Fruit fly (Drosophila melanogaster) whole organism, embryonic: ENCODE results near the gene Mgat4b.

Experiments
- CG10565 ChIP-seq: fragments of 200-800 bp; sonication (Bioruptor generic); optimal IDR thresholded peaks from 3 replicates; lab custom pipeline; 2016; ENCODE audit warnings: missing biosample characterization, mild to moderate bottlenecking, missing genetic modification characterization
- CG10959 ChIP-seq: fragments of 200-800 bp; sonication (Bioruptor generic); IDR thresholded peaks from 2 replicates; pipeline ENCODE4 v1.3.6; 2022; ENCODE audit warnings: missing biosample characterization, missing genetic modification characterization
- CG11085 ChIP-seq: fragments of 200-800 bp; sonication (Bioruptor generic); IDR thresholded peaks from 2 replicates; pipeline ENCODE4 v1.3.6; 2022; ENCODE audit warnings: missing biosample characterization, missing genetic modification characterization
- CG12299 ChIP-seq: fragments of 200-800 bp; sonication (Bioruptor generic); optimal IDR thresholded peaks from 2 replicates; lab custom pipeline; 2018; ENCODE audit warnings: missing biosample characterization, mild to moderate bottlenecking, missing genetic modification characterization
- CG12659 ChIP-seq: fragments of 200-800 bp; sonication (Bioruptor generic); optimal IDR thresholded peaks from 3 replicates; lab custom pipeline; 2017; ENCODE audit warnings: mild to moderate bottlenecking, missing biosample characterization, missing genetic modification reagents, missing genetic modification characterization
- CG14014 ChIP-seq: fragments of 200-800 bp; sonication (Bioruptor generic); IDR thresholded peaks from 2 replicates; pipeline ENCODE4 v1.3.6; 2022; ENCODE audit warnings: missing biosample characterization, missing genetic modification characterization
- CG14710 ChIP-seq: fragments of 200-800 bp; sonication (Bioruptor generic); optimal IDR thresholded peaks from 3 replicates; lab custom pipeline; 2019; ENCODE audit warnings: missing biosample characterization, mild to moderate bottlenecking, missing genetic modification characterization, moderate library complexity
- CG15696 ChIP-seq: fragments of 200-800 bp; sonication (Bioruptor generic); optimal IDR thresholded peaks from 2 replicates; lab custom pipeline; 2019; ENCODE audit warnings: missing biosample characterization, mild to moderate bottlenecking, missing genetic modification characterization, moderate library complexity
- CG17359 ChIP-seq: fragments of 200-800 bp; sonication (Bioruptor generic); optimal IDR thresholded peaks from 3 replicates; lab custom pipeline; 2018; ENCODE audit warnings: missing biosample characterization, mild to moderate bottlenecking, missing genetic modification characterization, moderate library complexity
- CG17385 ChIP-seq: fragments of 200-800 bp; sonication (Bioruptor generic); optimal IDR thresholded peaks from 3 replicates; lab custom pipeline; 2018; ENCODE audit warnings: missing biosample characterization, mild to moderate bottlenecking, missing genetic modification characterization
- CG18599 ChIP-seq: fragments of 200-800 bp; sonication (Bioruptor generic); optimal IDR thresholded peaks from 3 replicates; lab custom pipeline; 2017; ENCODE audit warnings: missing biosample characterization, missing genetic modification characterization, mild to moderate bottlenecking, moderate library complexity, missing genetic modification reagents
- CG2116 ChIP-seq: fragments of 200-800 bp; sonication (Bioruptor generic); optimal IDR thresholded peaks from 3 replicates; lab custom pipeline; 2018; ENCODE audit warnings: missing biosample characterization, mild to moderate bottlenecking, missing genetic modification characterization
- CG30020 ChIP-seq: fragments of 200-800 bp; optimal IDR thresholded peaks from 2 replicates; lab custom pipeline; 2019; ENCODE audit warnings: missing biosample characterization, mild to moderate bottlenecking, missing genetic modification characterization, moderate library complexity
- CG6654 ChIP-seq: fragments of 200-800 bp; sonication (Bioruptor generic); optimal IDR thresholded peaks from 2 replicates; lab custom pipeline; 2017; ENCODE audit warnings: missing biosample characterization, mild to moderate bottlenecking, missing genetic modification characterization
- CG6813 ChIP-seq: fragments of 200-800 bp; sonication (Bioruptor generic); optimal IDR thresholded peaks from 2 replicates; lab custom pipeline; 2017; ENCODE audit warnings: missing biosample characterization, missing genetic modification characterization, mild to moderate bottlenecking, moderate library complexity, missing genetic modification reagents
- CG8290 ChIP-seq, 3 experiments: fragments of 200-800 bp; sonication (Bioruptor generic); optimal IDR thresholded peaks; 2 replicates each; lab custom pipeline; 2016 to 2019; ENCODE audit warnings: missing biosample characterization in 3 of 3, missing genetic modification characterization in 3 of 3, mild to moderate bottlenecking in 2 of 3, moderate library complexity in 1 of 3
- CTCF ChIP-seq: fragments of 200-800 bp; sonication (Bioruptor generic); optimal IDR thresholded peaks from 2 replicates; lab custom pipeline; 2017; ENCODE audit warnings: missing biosample characterization, mild to moderate bottlenecking, missing genetic modification characterization, moderate library complexity
- D19B ChIP-seq: fragments of 200-800 bp; sonication (Bioruptor generic); optimal IDR thresholded peaks from 2 replicates; lab custom pipeline; 2017; ENCODE audit warnings: missing biosample characterization, mild to moderate bottlenecking, missing genetic modification characterization
- Kr ChIP-seq: fragments of 200-800 bp; sonication (Bioruptor generic); optimal IDR thresholded peaks from 2 replicates; lab custom pipeline; 2017; ENCODE audit warnings: missing biosample characterization, mild to moderate bottlenecking, missing genetic modification characterization
- MESR4 ChIP-seq: fragments of 200-800 bp; sonication (Bioruptor generic); optimal IDR thresholded peaks from 2 replicates; lab custom pipeline; 2018; ENCODE audit warnings: missing biosample characterization, mild to moderate bottlenecking, missing genetic modification characterization, moderate library complexity
- Mes4 ChIP-seq: fragments of 200-800 bp; sonication (Bioruptor generic); optimal IDR thresholded peaks from 2 replicates; lab custom pipeline; 2016; ENCODE audit warnings: missing biosample characterization, missing genetic modification characterization
- Nf-YB ChIP-seq: fragments of 200-800 bp; sonication (Bioruptor generic); optimal IDR thresholded peaks from 3 replicates; lab custom pipeline; 2019; ENCODE audit warnings: missing biosample characterization, mild to moderate bottlenecking, missing genetic modification characterization, moderate library complexity
- Opbp ChIP-seq: fragments of 200-800 bp; sonication (Bioruptor generic); IDR thresholded peaks from 3 replicates; pipeline ENCODE4 v1.3.6; 2022; ENCODE audit warnings: missing biosample characterization, missing genetic modification characterization; ENCODE audit not compliant: partially characterized antibody
- Rfx ChIP-seq: fragments of 200-800 bp; sonication (Bioruptor generic); IDR thresholded peaks from 2 replicates; pipeline ENCODE4 v1.3.6; 2022; ENCODE audit warnings: missing biosample characterization, missing genetic modification characterization
- Sry-β ChIP-seq: fragments of 200-800 bp; sonication (Bioruptor generic); optimal IDR thresholded peaks from 2 replicates; lab custom pipeline; 2018; ENCODE audit warnings: missing biosample characterization, mild to moderate bottlenecking, missing genetic modification characterization, moderate library complexity
- ap ChIP-seq: fragments of 200-800 bp; sonication (Bioruptor generic); IDR thresholded peaks from 2 replicates; pipeline ENCODE4 v1.3.6; 2022; ENCODE audit warnings: missing biosample characterization, missing genetic modification characterization
- bigmax ChIP-seq: fragments of 200-800 bp; sonication (Bioruptor generic); optimal IDR thresholded peaks from 2 replicates; lab custom pipeline; 2018; ENCODE audit warnings: missing biosample characterization, mild to moderate bottlenecking, missing genetic modification characterization
- bowl ChIP-seq: fragments of 200-800 bp; sonication (Bioruptor generic); IDR thresholded peaks from 2 replicates; pipeline ENCODE4 v1.3.6; 2022; ENCODE audit warnings: missing biosample characterization, missing genetic modification characterization
- danr ChIP-seq: fragments of 200-800 bp; sonication (Bioruptor generic); IDR thresholded peaks from 2 replicates; pipeline ENCODE4 v1.3.6; 2022; ENCODE audit warnings: missing biosample characterization, missing genetic modification characterization
- dm ChIP-seq: fragments of 200-800 bp; sonication (Bioruptor generic); optimal IDR thresholded peaks from 3 replicates; lab custom pipeline; 2016; ENCODE audit warnings: missing biosample characterization, missing genetic modification characterization
- fru ChIP-seq: fragments of >200 bp; optimal IDR thresholded peaks from 2 replicates; lab custom pipeline; 2017
- gcm ChIP-seq: fragments of 200-800 bp; sonication (Bioruptor generic); optimal IDR thresholded peaks from 2 replicates; lab custom pipeline; 2019; ENCODE audit warnings: missing biosample characterization, mild to moderate bottlenecking, missing genetic modification characterization, moderate library complexity
- hb ChIP-seq: fragments of 200-800 bp; sonication (Bioruptor generic); IDR thresholded peaks from 3 replicates; pipeline ENCODE4 v1.3.6; 2022; ENCODE audit warnings: missing biosample characterization, missing genetic modification characterization; ENCODE audit not compliant: partially characterized antibody
- kay ChIP-seq: fragments of 200-800 bp; sonication (Bioruptor generic); optimal IDR thresholded peaks from 2 replicates; lab custom pipeline; 2016; ENCODE audit warnings: missing biosample characterization, missing genetic modification characterization
- mirr ChIP-seq: fragments of 200-800 bp; sonication (Bioruptor generic); optimal IDR thresholded peaks from 3 replicates; lab custom pipeline; 2018; ENCODE audit warnings: missing biosample characterization, mild to moderate bottlenecking, missing genetic modification characterization
- nerfin-2 ChIP-seq: fragments of 200-800 bp; sonication (Bioruptor generic); IDR thresholded peaks from 2 replicates; pipeline ENCODE4 v1.3.6; 2022; ENCODE audit warnings: missing biosample characterization, missing genetic modification characterization; ENCODE audit not compliant: partially characterized antibody
- nmo ChIP-seq: fragments of 200-800 bp; sonication (Bioruptor generic); optimal IDR thresholded peaks from 2 replicates; lab custom pipeline; 2018; ENCODE audit warnings: missing biosample characterization, mild to moderate bottlenecking, missing genetic modification characterization, moderate library complexity
- pum ChIP-seq: fragments of 200-800 bp; sonication (Bioruptor generic); optimal IDR thresholded peaks from 2 replicates; lab custom pipeline; 2016; ENCODE audit warnings: missing biosample characterization, missing genetic modification characterization
- repo ChIP-seq: fragments of 200-800 bp; sonication (Bioruptor generic); optimal IDR thresholded peaks from 2 replicates; lab custom pipeline; 2016; ENCODE audit warnings: missing biosample characterization, missing genetic modification characterization
- row ChIP-seq: fragments of 200-800 bp; sonication (Bioruptor generic); IDR thresholded peaks from 3 replicates; pipeline ENCODE4 v1.3.6; 2022; ENCODE audit warnings: missing biosample characterization, missing genetic modification characterization
- sc ChIP-seq, 3 experiments: fragments of >200 bp in 2 of 3; fragments of 200-800 bp in 1 of 3; sonication (Bioruptor generic) in 1 of 3; optimal IDR thresholded peaks; 2 replicates in 2 of 3; 3 replicates in 1 of 3; lab custom pipeline; 2017; ENCODE audit warnings: mild to moderate bottlenecking in 1 of 3, missing biosample characterization in 1 of 3, missing genetic modification characterization in 1 of 3, missing genetic modification reagents in 1 of 3
- slp2 ChIP-seq: fragments of 200-800 bp; sonication (Bioruptor generic); optimal IDR thresholded peaks from 2 replicates; lab custom pipeline; 2016; ENCODE audit warnings: missing biosample characterization, missing genetic modification characterization
- stwl ChIP-seq: fragments of 200-800 bp; sonication (Bioruptor generic); optimal IDR thresholded peaks from 3 replicates; lab custom pipeline; 2018; ENCODE audit warnings: missing biosample characterization, mild to moderate bottlenecking, missing genetic modification characterization, moderate library complexity
- tio ChIP-seq: fragments of 200-800 bp; sonication (Bioruptor generic); optimal IDR thresholded peaks from 2 replicates; lab custom pipeline; 2017; ENCODE audit warnings: missing biosample characterization, missing genetic modification characterization, inconsistent platforms
- tll ChIP-seq, 2 experiments: fragments of 200-800 bp in 1 of 2; fragments of >200 bp in 1 of 2; sonication (Bioruptor generic) in 1 of 2; optimal IDR thresholded peaks; 2 replicates each; lab custom pipeline; 2017 to 2019; ENCODE audit warnings: missing biosample characterization in 2 of 2, missing genetic modification characterization in 2 of 2, mild to moderate bottlenecking in 1 of 2, moderate library complexity in 1 of 2
- trh ChIP-seq: fragments of 200-800 bp; sonication (Bioruptor generic); optimal IDR thresholded peaks from 2 replicates; lab custom pipeline; 2016; ENCODE audit warnings: missing biosample characterization, missing genetic modification characterization
- twi ChIP-seq: fragments of 200-800 bp; optimal IDR thresholded peaks from 2 replicates; lab custom pipeline; 2019; ENCODE audit warnings: missing biosample characterization, mild to moderate bottlenecking, missing genetic modification characterization, moderate library complexity
- vfl ChIP-seq: fragments of 200-800 bp; sonication (Bioruptor generic); optimal IDR thresholded peaks from 2 replicates; lab custom pipeline; 2016; ENCODE audit warnings: missing biosample characterization, missing genetic modification characterization

Gene Mgat4b

DNA sequence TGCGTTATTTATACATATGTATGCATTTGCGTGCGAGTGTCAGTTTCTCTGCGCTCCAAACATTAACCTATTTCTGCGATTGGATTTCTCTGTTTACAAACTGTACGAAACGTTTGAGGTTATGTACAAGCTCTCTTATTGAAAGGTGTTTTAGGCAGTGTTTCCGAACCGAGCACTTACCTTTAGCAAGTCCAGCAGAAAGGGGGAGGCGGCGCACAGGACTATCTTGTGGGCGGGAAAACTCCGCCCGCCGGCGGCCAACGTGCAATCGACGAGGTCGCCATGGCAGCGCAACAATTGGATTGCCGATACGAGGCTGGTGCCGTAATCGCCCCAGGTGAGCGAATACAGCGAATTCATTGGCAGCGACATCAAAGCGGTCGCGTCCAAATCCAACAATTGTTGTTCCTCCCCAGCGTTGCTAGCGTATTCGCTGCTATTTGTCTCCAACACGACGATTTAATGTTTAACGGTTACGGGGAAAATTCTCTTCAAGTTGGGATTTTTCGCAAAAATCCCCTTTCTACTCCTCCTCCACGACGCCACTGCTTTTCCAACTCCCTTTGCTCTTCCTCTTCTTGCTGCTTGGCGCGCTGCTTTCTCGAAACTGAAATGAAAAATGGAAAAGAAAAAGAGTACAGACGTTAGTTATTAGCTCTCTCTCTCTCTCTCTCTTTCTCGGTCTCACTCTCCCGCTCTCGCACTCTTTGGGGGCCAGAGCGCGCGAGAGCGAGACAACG, 12.2 kb downstream of the Mgat4b start (continued):
- peak; percentile 69 for TF ChIP-seq kay
- TF ChIP-seq gcm (GFP tag; lab: Kevin White, UChicago), result peak; percentile 51
- TF ChIP-seq twi (tag; lab: Kevin White, UChicago), result peak; percentile 49
- peak; percentile 71 for TF ChIP-seq mirr
- no peak for TF ChIP-seq tll (GFP tag; optimal IDR thresholded peaks at IDR 0.05; lab: Kevin White, UChicago)
- peak; percentile 67 for TF ChIP-seq trh (GFP tag; lab: Kevin White, UChicago)
- no peak for TF ChIP-seq sc (optimal IDR thresholded peaks at IDR 0.05; lab: Kevin White, UChicago)
- peak; percentile 50 for TF ChIP-seq sc (GFP tag; optimal IDR thresholded peaks at IDR 0.05; lab: Kevin White, UChicago)
- TF ChIP-seq dm, result peak; percentile 76
- TF ChIP-seq bowl (GFP tag; lab: Robert Waterston, UW), result peak; percentile 57
- peak; percentile 97 for TF ChIP-seq bigmax (GFP tag; lab: Kevin White, UChicago)
- 0 out of 3 replicates have a peak, but pooled peaks have one; percentile 33 for TF ChIP-seq Opbp (GFP tag; lab: Robert Waterston, UW)
- peak; percentile 19 for TF ChIP-seq MESR4 (GFP tag; lab: Kevin White, UChicago)
- TF ChIP-seq CG10959 (GFP tag; lab: Robert Waterston, UW), result peak; percentile 55; the same call in 1 of the 2 replicates
- TF ChIP-seq CG11085 (GFP tag; lab: Robert Waterston, UW), result peak; percentile 87
- TF ChIP-seq danr (GFP tag; lab: Robert Waterston, UW), result 0 out of 2 replicates have a peak, but pooled peaks have one; percentile 57
- peak; percentile 27 for TF ChIP-seq CTCF
- peak; percentile 83 for TF ChIP-seq Mes4
- TF ChIP-seq CG17359, result peak; percentile 88
- no peak for TF ChIP-seq nerfin-2 (GFP tag; lab: Robert Waterston, UW)
- peak; percentile 81 for TF ChIP-seq ap
- no peak for TF ChIP-seq stwl (tag; lab: Kevin White, UChicago)
- peak; percentile 96 for TF ChIP-seq CG18599
- no peak for TF ChIP-seq fru
- peak; percentile 91 for TF ChIP-seq row (GFP tag; lab: Robert Waterston, UW)
- peak; percentile 26 for TF ChIP-seq CG30020 (tag; lab: Kevin White, UChicago)
- peak; percentile 73 for TF ChIP-seq CG6654
- peak; percentile 76 for TF ChIP-seq tio (GFP tag; lab: Kevin White, UChicago)
- no peak for TF ChIP-seq Sry-β (GFP tag; lab: Kevin White, UChicago)
- TF ChIP-seq nmo (GFP tag; lab: Kevin White, UChicago), result peak; percentile 85
- TF ChIP-seq slp2 (GFP tag; lab: Kevin White, UChicago), result peak; percentile 89
- TF ChIP-seq CG17385 (GFP tag; lab: Kevin White, UChicago), result peak; percentile 97
- TF ChIP-seq D19B (GFP tag; lab: Kevin White, UChicago), result peak; percentile 83
- peak; percentile 88 for TF ChIP-seq repo (GFP tag; lab: Kevin White, UChicago)
- peak; percentile 71 for TF ChIP-seq CG12299 (tag; lab: Kevin White, UChicago)
- peak; percentile 61 for TF ChIP-seq CG2116 (GFP tag; lab: Kevin White, UChicago)
- TF ChIP-seq Nf-YB, result peak; percentile 62
- peak; percentile 92 for TF ChIP-seq CG14014
- peak; percentile 45 for TF ChIP-seq CG14710 (tag; lab: Kevin White, UChicago)
- TF ChIP-seq CG15696 (tag; lab: Kevin White, UChicago), result peak; percentile 58
- TF ChIP-seq CG10565 (GFP tag; lab: Kevin White, UChicago), result no peak
- TF ChIP-seq CG6813 (GFP tag; lab: Kevin White, UChicago), result peak; percentile 82
- TF ChIP-seq vfl (GFP tag; lab: Kevin White, UChicago), result peak; percentile 86
- peak; percentile 55 for TF ChIP-seq CG8290 (GFP tag; optimal IDR thresholded peaks at IDR 0.05; lab: Kevin White, UChicago)
- TF ChIP-seq CG8290 (tag; optimal IDR thresholded peaks at IDR 0.05; lab: Kevin White, UChicago), result peak in 1 of 2 experiments; percentile 98
- no peak for TF ChIP-seq Kr (GFP tag; lab: Kevin White, UChicago)
- TF ChIP-seq hb (GFP tag; lab: Robert Waterston, UW), result no peak
- TF ChIP-seq CG12659 (GFP tag; lab: Kevin White, UChicago), result peak; percentile 91
- peak; percentile 96 for TF ChIP-seq Rfx (GFP tag; lab: Robert Waterston, UW)
- peak; percentile 89 for TF ChIP-seq pum
